Worm (Caenorhabditis elegans): ENCODE measurements around the gene clec-241.

DNA sequence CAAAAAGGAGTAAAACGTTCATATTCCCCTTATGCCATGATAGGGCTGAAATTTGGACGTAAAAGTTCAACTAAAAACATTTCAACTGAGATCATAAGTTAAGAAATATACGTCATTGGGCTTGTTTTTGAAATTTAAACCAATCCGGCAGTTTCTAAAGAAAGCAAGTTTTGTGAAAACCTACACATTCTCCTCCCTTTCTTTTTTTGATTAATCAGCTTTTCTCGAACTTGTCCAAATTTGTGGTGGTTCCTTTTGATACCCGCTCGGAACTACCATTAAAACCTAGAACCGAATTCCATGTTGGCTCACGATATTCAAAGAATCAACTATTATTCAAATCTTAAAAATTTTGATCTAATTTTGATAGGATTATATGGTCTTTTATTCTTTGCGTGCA is 32.8 kb downstream of the clec-241 start, which contains the start of gene srz-54:
- no peak for TF ChIP-seq unc-62 (GFP tag; optimal IDR thresholded peaks at IDR 0.05)
- TF ChIP-seq egrh-3 (GFP tag; IDR thresholded peaks at IDR 0.05) = no peak
- no peak for TF ChIP-seq die-1 (tag; optimal IDR thresholded peaks at IDR 0.05)
- no peak for TF ChIP-seq pha-4 (tag; optimal IDR thresholded peaks at IDR 0.05)
- no peak for TF ChIP-seq snpc-4 (GFP tag; optimal IDR thresholded peaks at IDR 0.05)
- TF ChIP-seq snpc-4 (tag; optimal IDR thresholded peaks at IDR 0.05) = no peak
- TF ChIP-seq Y79H2A.3 (GFP tag; conservative IDR thresholded peaks at IDR 0.05) = no peak
- no peak for TF ChIP-seq zfh-2 (GFP tag; conservative IDR thresholded peaks at IDR 0.05)
- no peak for TF ChIP-seq ets-4 (GFP tag; optimal IDR thresholded peaks at IDR 0.05)
- no peak for TF ChIP-seq hmg-1.2 (GFP tag; IDR thresholded peaks at IDR 0.05)

Data from whole organism, young adult.